1 fruit fly cellular context compared by ENCODE assay signal in genomic region chr3L:16105528-16105927, dm6.
A peak's percentile ranks its signal among the peaks of the same experiment; 100 is the strongest.
TF ChIP-seq lines count a peak whose summit lies in the region.

Gene IntS9, minus strand, starts transcription at chr3L:16105627.
Gene CG43295, plus strand, starts transcription at chr3L:16105852.

TF ChIP-seq in whole organism, embryonic, 481 proteins besides CTCF, POLR2A, EP300 and RAD21 (continued from another document and continues in another):
- TF ChIP-seq usp (GFP tag; optimal IDR thresholded peaks at IDR 0.05; lab: Kevin White, UChicago) (no peak), CG33213 (GFP tag; optimal IDR thresholded peaks at IDR 0.05; lab: Kevin White, UChicago) (peak; percentile 77), CG18599 (GFP tag; optimal IDR thresholded peaks at IDR 0.05; lab: Kevin White, UChicago) (peak; percentile 84), CG1647 (GFP tag; optimal IDR thresholded peaks at IDR 0.05; lab: Kevin White, UChicago) (peak; percentile 70), CG12942 (GFP tag; optimal IDR thresholded peaks at IDR 0.05; lab: Kevin White, UChicago) (peak; percentile 83), CG7357 (GFP tag; IDR thresholded peaks at IDR 0.05; lab: Robert Waterston, UW) (peak; percentile 69; the same call in 2 of the 3 replicates), HLHmδ (GFP tag; optimal IDR thresholded peaks at IDR 0.05; lab: Kevin White, UChicago) (no peak), dysf (GFP tag; IDR thresholded peaks at IDR 0.05; lab: Robert Waterston, UW) (peak; percentile 73), Bteb2 (GFP tag; optimal IDR thresholded peaks at IDR 0.05; lab: Kevin White, UChicago) (peak; percentile 80), vvl (GFP tag; IDR thresholded peaks at IDR 0.05; lab: Robert Waterston, UW) (peak; percentile 93), MESR4 (GFP tag; optimal IDR thresholded peaks at IDR 0.05; lab: Kevin White, UChicago) (peak; percentile 24), cg (GFP tag; optimal IDR thresholded peaks at IDR 0.05; lab: Kevin White, UChicago) (no peak), danr (GFP tag; IDR thresholded peaks at IDR 0.05; lab: Robert Waterston, UW) (peak; percentile 44), dati (GFP tag; IDR thresholded peaks at IDR 0.05; lab: Robert Waterston, UW) (peak; percentile 82), CG9609 (GFP tag; optimal IDR thresholded peaks at IDR 0.05; lab: Kevin White, UChicago) (peak; percentile 85), nmo (GFP tag; optimal IDR thresholded peaks at IDR 0.05; lab: Kevin White, UChicago) (peak; percentile 75), HmgD (GFP tag; optimal IDR thresholded peaks at IDR 0.05; lab: Kevin White, UChicago) (peak; percentile 39), sc (optimal IDR thresholded peaks at IDR 0.05; lab: Kevin White, UChicago) (no peak), sc (GFP tag; optimal IDR thresholded peaks at IDR 0.05; lab: Kevin White, UChicago) (peak; percentile 55), Hr78 (GFP tag; optimal IDR thresholded peaks at IDR 0.05; lab: Kevin White, UChicago) (no peak), HLH4C (GFP tag; IDR thresholded peaks at IDR 0.05; lab: Robert Waterston, UW; ENCODE audit: partially characterized antibody) (0 out of 3 replicates have a peak, but pooled peaks have one; percentile 49), cad (GFP tag; optimal IDR thresholded peaks at IDR 0.05; lab: Kevin White, UChicago) (no peak), crp (GFP tag; optimal IDR thresholded peaks at IDR 0.05; lab: Kevin White, UChicago) (peak in 1 of 2 experiments; percentile 34), dimm (GFP tag; IDR thresholded peaks at IDR 0.05; lab: Robert Waterston, UW) (0 out of 2 replicates have a peak, but pooled peaks have one; percentile 19), inv (GFP tag; IDR thresholded peaks at IDR 0.05; lab: Robert Waterston, UW; ENCODE audit: partially characterized antibody) (no peak), wek (GFP tag; optimal IDR thresholded peaks at IDR 0.05; lab: Kevin White, UChicago) (peak; percentile 32), CG17385 (GFP tag; optimal IDR thresholded peaks at IDR 0.05; lab: Kevin White, UChicago) (peak; percentile 69), hth (optimal IDR thresholded peaks at IDR 0.05; lab: Kevin White, UChicago) (no peak), CG2116 (GFP tag; optimal IDR thresholded peaks at IDR 0.05; lab: Kevin White, UChicago) (peak; percentile 67), Aef1 (GFP tag; IDR thresholded peaks at IDR 0.05; lab: Robert Waterston, UW) (peak; percentile 82), CG17802 (tag; optimal IDR thresholded peaks at IDR 0.05; lab: Kevin White, UChicago) (peak; percentile 64), Doc3 (GFP tag; IDR thresholded peaks at IDR 0.05; lab: Robert Waterston, UW; ENCODE audit: partially characterized antibody) (no peak; the same call in 2 of the 3 replicates), CG13624 (GFP tag; optimal IDR thresholded peaks at IDR 0.05; lab: Kevin White, UChicago) (peak; percentile 77), CG2875 (GFP tag; optimal IDR thresholded peaks at IDR 0.05; lab: Kevin White, UChicago) (peak; percentile 73), insv (GFP tag; optimal IDR thresholded peaks at IDR 0.05; lab: Kevin White, UChicago) (no peak), CG4404 (GFP tag; IDR thresholded peaks at IDR 0.05; lab: Robert Waterston, UW) (peak; percentile 77), Hsf (GFP tag; optimal IDR thresholded peaks at IDR 0.05; lab: Kevin White, UChicago) (peak; percentile 91), CG18476 (GFP tag; optimal IDR thresholded peaks at IDR 0.05; lab: Kevin White, UChicago) (peak; percentile 83), CG3847 (GFP tag; IDR thresholded peaks at IDR 0.05; lab: Robert Waterston, UW) (peak; percentile 65), ro (GFP tag; IDR thresholded peaks at IDR 0.05; lab: Robert Waterston, UW) (no peak), CG12071 (GFP tag; optimal IDR thresholded peaks at IDR 0.05; lab: Kevin White, UChicago) (no peak), Nf-YA (GFP tag; IDR thresholded peaks at IDR 0.05; lab: Robert Waterston, UW) (peak; percentile 65; the same call in 1 of the 2 replicates), CG6765 (GFP tag; optimal IDR thresholded peaks at IDR 0.05; lab: Kevin White, UChicago) (no peak), al (GFP tag; IDR thresholded peaks at IDR 0.05; lab: Robert Waterston, UW) (peak; percentile 80), Fer2 (tag; optimal IDR thresholded peaks at IDR 0.05; lab: Kevin White, UChicago) (no peak), GATAe (GFP tag; conservative IDR thresholded peaks at IDR 0.05; lab: Robert Waterston, UW) (peak; percentile 46), dmrt99B (tag; optimal IDR thresholded peaks at IDR 0.05; lab: Kevin White, UChicago) (no peak), sd (tag; optimal IDR thresholded peaks at IDR 0.05; lab: Kevin White, UChicago) (no peak), HmgZ (tag; optimal IDR thresholded peaks at IDR 0.05; lab: Kevin White, UChicago) (peak; percentile 74), E2f2 (GFP tag; IDR thresholded peaks at IDR 0.05; lab: Robert Waterston, UW) (peak; percentile 77), bbx (GFP tag; IDR thresholded peaks at IDR 0.05; lab: Robert Waterston, UW; ENCODE audit: partially characterized antibody) (no peak), rib (GFP tag; IDR thresholded peaks at IDR 0.05; lab: Robert Waterston, UW) (peak; percentile 40; the same call in 1 of the 2 replicates), Rx (GFP tag; IDR thresholded peaks at IDR 0.05; lab: Robert Waterston, UW) (peak; percentile 82), zfh2 (GFP tag; optimal IDR thresholded peaks at IDR 0.05; lab: Kevin White, UChicago) (peak; percentile 91), Vsx1 (GFP tag; optimal IDR thresholded peaks at IDR 0.05; lab: Kevin White, UChicago) (no peak), chm (GFP tag; IDR thresholded peaks at IDR 0.05; lab: Robert Waterston, UW) (peak; percentile 91), CG16779 (GFP tag; IDR thresholded peaks at IDR 0.05; lab: Robert Waterston, UW) (peak; percentile 73; the same call in 1 of the 2 replicates), Six4 (GFP tag; optimal IDR thresholded peaks at IDR 0.05; lab: Kevin White, UChicago) (peak; percentile 82), Sry-δ (GFP tag; optimal IDR thresholded peaks at IDR 0.05; lab: Kevin White, UChicago) (peak; percentile 61), Awh (GFP tag; IDR thresholded peaks at IDR 0.05; lab: Robert Waterston, UW) (peak; percentile 82), YL-1 (GFP tag; optimal IDR thresholded peaks at IDR 0.05; lab: Kevin White, UChicago) (peak; percentile 65), dm (GFP tag; optimal IDR thresholded peaks at IDR 0.05; lab: Kevin White, UChicago) (peak; percentile 74), chn (GFP tag; optimal IDR thresholded peaks at IDR 0.05; lab: Kevin White, UChicago) (peak; percentile 90), peb (GFP tag; IDR thresholded peaks at IDR 0.05; lab: Robert Waterston, UW) (peak; percentile 72), Drgx (GFP tag; IDR thresholded peaks at IDR 0.05; lab: Robert Waterston, UW) (peak; percentile 84), crol (GFP tag; IDR thresholded peaks at IDR 0.05; lab: Robert Waterston, UW) (0 out of 2 replicates have a peak, but pooled peaks have one; percentile 17), CoRest (tag; optimal IDR thresholded peaks at IDR 0.05; lab: Kevin White, UChicago) (no peak), vfl (GFP tag; optimal IDR thresholded peaks at IDR 0.05; lab: Kevin White, UChicago) (peak; percentile 79), H15 (GFP tag; IDR thresholded peaks at IDR 0.05; lab: Robert Waterston, UW) (peak; percentile 78), CG10321 (GFP tag; IDR thresholded peaks at IDR 0.05; lab: Robert Waterston, UW) (peak; percentile 64), CG10366 (GFP tag; IDR thresholded peaks at IDR 0.05; lab: Robert Waterston, UW) (peak; percentile 79), CG6689 (GFP tag; IDR thresholded peaks at IDR 0.05; lab: Robert Waterston, UW) (peak; percentile 88), Nf-YB (GFP tag; optimal IDR thresholded peaks at IDR 0.05; lab: Kevin White, UChicago) (no peak), mam (GFP tag; optimal IDR thresholded peaks at IDR 0.05; lab: Kevin White, UChicago) (peak; percentile 89), kni (GFP tag; optimal IDR thresholded peaks at IDR 0.05; lab: Kevin White, UChicago) (no peak), BEAF-32 (GFP tag; optimal IDR thresholded peaks at IDR 0.05; lab: Kevin White, UChicago) (peak; percentile 25), hkb (optimal IDR thresholded peaks at IDR 0.05; lab: Kevin White, UChicago) (no peak), hkb (GFP tag; IDR thresholded peaks at IDR 0.05; lab: Robert Waterston, UW) (peak; percentile 89), hbn (GFP tag; IDR thresholded peaks at IDR 0.05; lab: Robert Waterston, UW; ENCODE audit: partially characterized antibody) (no peak), cato (GFP tag; optimal IDR thresholded peaks at IDR 0.05; lab: Kevin White, UChicago; ENCODE audit: borderline replicate concordance) (peak; percentile 67), CG10431 (GFP tag; optimal IDR thresholded peaks at IDR 0.05; lab: Kevin White, UChicago) (no peak), Antp (GFP tag; optimal IDR thresholded peaks at IDR 0.05; lab: Kevin White, UChicago) (peak; percentile 89), ase (GFP tag; IDR thresholded peaks at IDR 0.05; lab: Robert Waterston, UW) (peak; percentile 79), Side (GFP tag; optimal IDR thresholded peaks at IDR 0.05; lab: Kevin White, UChicago) (peak; percentile 87), unc-4 (GFP tag; IDR thresholded peaks at IDR 0.05; lab: Robert Waterston, UW; ENCODE audit: partially characterized antibody) (no peak), CG2712 (tag; optimal IDR thresholded peaks at IDR 0.05; lab: Kevin White, UChicago) (no peak), Ssrp (tag; optimal IDR thresholded peaks at IDR 0.05; lab: Kevin White, UChicago) (peak; percentile 78), org-1 (GFP tag; optimal IDR thresholded peaks at IDR 0.05; lab: Kevin White, UChicago) (peak; percentile 75), trem (tag; optimal IDR thresholded peaks at IDR 0.05; lab: Kevin White, UChicago) (peak; percentile 83), slp2 (GFP tag; optimal IDR thresholded peaks at IDR 0.05; lab: Kevin White, UChicago) (peak; percentile 81), CG1792 (GFP tag; optimal IDR thresholded peaks at IDR 0.05; lab: Kevin White, UChicago) (peak; percentile 69), CG12219 (GFP tag; optimal IDR thresholded peaks at IDR 0.05; lab: Kevin White, UChicago) (peak; percentile 69), luna (GFP tag; optimal IDR thresholded peaks at IDR 0.05; lab: Kevin White, UChicago) (no peak), repo (GFP tag; optimal IDR thresholded peaks at IDR 0.05; lab: Kevin White, UChicago) (peak; percentile 80), gsb (GFP tag; IDR thresholded peaks at IDR 0.05; lab: Robert Waterston, UW) (no peak), az2 (GFP tag; optimal IDR thresholded peaks at IDR 0.05; lab: Kevin White, UChicago) (peak; percentile 89), Deaf1 (tag; optimal IDR thresholded peaks at IDR 0.05; lab: Kevin White, UChicago) (no peak), CG1832 (GFP tag; optimal IDR thresholded peaks at IDR 0.05; lab: Kevin White, UChicago) (no peak), pros (GFP tag; optimal IDR thresholded peaks at IDR 0.05; lab: Kevin White, UChicago) (no peak), CG10462 (GFP tag; optimal IDR thresholded peaks at IDR 0.05; lab: Kevin White, UChicago) (peak; percentile 75), onecut (GFP tag; IDR thresholded peaks at IDR 0.05; lab: Robert Waterston, UW) (peak; percentile 47), nom (GFP tag; optimal IDR thresholded peaks at IDR 0.05; lab: Kevin White, UChicago) (no peak), CG32532 (GFP tag; IDR thresholded peaks at IDR 0.05; lab: Robert Waterston, UW) (peak; percentile 86), CG8944 (GFP tag; optimal IDR thresholded peaks at IDR 0.05; lab: Kevin White, UChicago) (peak; percentile 86), ftz-f1 (GFP tag; optimal IDR thresholded peaks at IDR 0.05; lab: Kevin White, UChicago) (no peak), CG14014 (GFP tag; IDR thresholded peaks at IDR 0.05; lab: Robert Waterston, UW) (peak; percentile 71), Dek (tag; optimal IDR thresholded peaks at IDR 0.05; lab: Kevin White, UChicago) (peak; percentile 34), CG32772 (GFP tag; IDR thresholded peaks at IDR 0.05; lab: Robert Waterston, UW) (peak; percentile 77), CG8478 (optimal IDR thresholded peaks at IDR 0.05; lab: Kevin White, UChicago) (no peak), otp (GFP tag; IDR thresholded peaks at IDR 0.05; lab: Robert Waterston, UW) (peak; percentile 84), amos (GFP tag; IDR thresholded peaks at IDR 0.05; lab: Robert Waterston, UW; ENCODE audit: partially characterized antibody) (no peak; the same call in 1 of the 2 replicates), CG1233 (GFP tag; optimal IDR thresholded peaks at IDR 0.05; lab: Kevin White, UChicago) (peak; percentile 58), CG3726 (GFP tag; IDR thresholded peaks at IDR 0.05; lab: Robert Waterston, UW) (peak; percentile 74), ab (GFP tag; optimal IDR thresholded peaks at IDR 0.05; lab: Kevin White, UChicago) (peak; percentile 75), CG3065 (GFP tag; optimal IDR thresholded peaks at IDR 0.05; lab: Kevin White, UChicago) (peak; percentile 75), CG8089 (GFP tag; optimal IDR thresholded peaks at IDR 0.05; lab: Kevin White, UChicago) (peak; percentile 84), CG7928 (GFP tag; optimal IDR thresholded peaks at IDR 0.05; lab: Kevin White, UChicago) (peak; percentile 96), CG2889 (GFP tag; IDR thresholded peaks at IDR 0.05; lab: Robert Waterston, UW) (peak; percentile 67; the same call in 2 of the 3 replicates), C15 (GFP tag; IDR thresholded peaks at IDR 0.05; lab: Robert Waterston, UW) (peak; percentile 38; the same call in 1 of the 3 replicates), pita (GFP tag; optimal IDR thresholded peaks at IDR 0.05; lab: Kevin White, UChicago) (no peak), CG10565 (GFP tag; optimal IDR thresholded peaks at IDR 0.05; lab: Kevin White, UChicago) (peak; percentile 31), Rfx (GFP tag; IDR thresholded peaks at IDR 0.05; lab: Robert Waterston, UW) (peak; percentile 76), Opbp (GFP tag; IDR thresholded peaks at IDR 0.05; lab: Robert Waterston, UW; ENCODE audit: partially characterized antibody) (no peak), Oli (tag; optimal IDR thresholded peaks at IDR 0.05; lab: Kevin White, UChicago) (peak; percentile 68), CG16813 (GFP tag; IDR thresholded peaks at IDR 0.05; lab: Robert Waterston, UW; ENCODE audit: partially characterized antibody) (no peak), Dip3 (GFP tag; optimal IDR thresholded peaks at IDR 0.05; lab: Kevin White, UChicago) (peak; percentile 86), NfI (GFP tag; optimal IDR thresholded peaks at IDR 0.05; lab: Kevin White, UChicago) (peak; percentile 77), CG15601 (tag; optimal IDR thresholded peaks at IDR 0.05; lab: Kevin White, UChicago) (no peak), ewg (GFP tag; optimal IDR thresholded peaks at IDR 0.05; lab: Kevin White, UChicago) (peak; percentile 63), CG10543 (GFP tag; optimal IDR thresholded peaks at IDR 0.05; lab: Kevin White, UChicago) (no peak), CG12769 (tag; optimal IDR thresholded peaks at IDR 0.05; lab: Kevin White, UChicago) (no peak)
